Worm (Caenorhabditis elegans): ENCODE data around the gene srh-115.

srh-115 gene

ce11 chrV:17223305-17223704 lies 32.2 kb upstream of the srh-115 start, which contains the start of gene srh-252 (continued):
- TF ChIP-seq hmg-20 (GFP tag; IDR thresholded peaks at IDR 0.05): no peak
- TF ChIP-seq ekl-4 (GFP tag; IDR thresholded peaks at IDR 0.05): no peak
- no peak for TF ChIP-seq nhr-27 (tag; optimal IDR thresholded peaks at IDR 0.05)

ce11 chrV:17225389-17225788 lies 30.2 kb upstream of the srh-115 start, which contains the start of gene scl-25:
TSS of gene scl-25 (plus strand) at chrV:17225689.
- TF ChIP-seq atf-7 (tag; optimal IDR thresholded peaks at IDR 0.05) (no peak), Y53G8AR.9 (GFP tag; conservative IDR thresholded peaks at IDR 0.05) (no peak)

- no peak for TF ChIP-seq dpff-1 (tag; optimal IDR thresholded peaks at IDR 0.05)
- TF ChIP-seq mcd-1 (GFP tag; IDR thresholded peaks at IDR 0.05): no peak
- no peak for TF ChIP-seq Y79H2A.3 (GFP tag; conservative IDR thresholded peaks at IDR 0.05)
- TF ChIP-seq fkh-3 (tag; optimal IDR thresholded peaks at IDR 0.05): no peak
- TF ChIP-seq F37B4.10 (GFP tag; IDR thresholded peaks at IDR 0.05): no peak
- TF ChIP-seq Y53F4B.3 (GFP tag; IDR thresholded peaks at IDR 0.05): no peak
- TF ChIP-seq mel-28 (tag; optimal IDR thresholded peaks at IDR 0.05; ENCODE audit: borderline replicate concordance): no peak
- no peak for TF ChIP-seq zim-3 (tag; optimal IDR thresholded peaks at IDR 0.05)
These were observed 29.4 kb upstream of the srh-115 start, which contains the start of gene srh-112 for ce11 chrV:17226119-17226518. TSS of gene srh-112 (minus strand) at chrV:17226219.

ce11 chrV:17232403-17232802 lies 23.2 kb upstream of the srh-115 start:
- no peak for TF ChIP-seq sptf-2 (GFP tag; optimal IDR thresholded peaks at IDR 0.05)
- TF ChIP-seq nfya-2 (GFP tag; IDR thresholded peaks at IDR 0.05): no peak
- no peak for TF ChIP-seq F55B11.4 (tag; optimal IDR thresholded peaks at IDR 0.05; ENCODE audit: borderline replicate concordance, insufficient read depth)
- no peak for TF ChIP-seq hmg-1.2 (GFP tag; IDR thresholded peaks at IDR 0.05)
- no peak for TF ChIP-seq ekl-4 (GFP tag; IDR thresholded peaks at IDR 0.05)
- no peak for TF ChIP-seq let-526 (GFP tag; IDR thresholded peaks at IDR 0.05)
- TF ChIP-seq F52B5.7 (tag; optimal IDR thresholded peaks at IDR 0.05): no peak
- TF ChIP-seq K12H6.12 (tag; optimal IDR thresholded peaks at IDR 0.05): no peak
- no peak for TF ChIP-seq gei-17 (GFP tag; optimal IDR thresholded peaks at IDR 0.05)
- TF ChIP-seq aptf-2 (GFP tag; conservative IDR thresholded peaks at IDR 0.05): no peak
- TF ChIP-seq tbp1 (GFP tag; optimal IDR thresholded peaks at IDR 0.05): no peak

ce11 chrV:17236345-17236744 lies 19.2 kb upstream of the srh-115 start, which contains the start of gene T19C9.10:
TSS of gene T19C9.10 (plus strand) at chrV:17236592.
- TF ChIP-seq athp-1 (tag; optimal IDR thresholded peaks at IDR 0.05) (no peak), F39B2.1 (GFP tag; IDR thresholded peaks at IDR 0.05) (no peak), D2030.7 (GFP tag; IDR thresholded peaks at IDR 0.05) (no peak), F49E8.2 (tag; optimal IDR thresholded peaks at IDR 0.05; ENCODE audit: insufficient read depth) (no peak), ceh-58 (GFP tag; IDR thresholded peaks at IDR 0.05) (no peak), B0336.3 (GFP tag; IDR thresholded peaks at IDR 0.05) (no peak), rec-8 (tag; optimal IDR thresholded peaks at IDR 0.05) (no peak), aptf-3 (GFP tag; IDR thresholded peaks at IDR 0.05) (no peak), nhr-120 (GFP tag; IDR thresholded peaks at IDR 0.05) (no peak), hmg-20 (GFP tag; IDR thresholded peaks at IDR 0.05) (no peak), ZK185.1 (tag; optimal IDR thresholded peaks at IDR 0.05; ENCODE audit: poor library complexity, severe bottlenecking) (no peak)

Measured in whole organism, young adult.